Worm (Caenorhabditis elegans) whole organism, young adult: ENCODE measurements around the gene nsph-4.2.
"Not testable (repeated sequence)": the region's sequence is repeated elsewhere in the genome, so short reads cannot be mapped to it uniquely, and the experiment has no call there.

Experiments
- efl-1 ChIP-seq: fragments of 150-350 bp; optimal IDR thresholded peaks from 2 replicates; lab custom pipeline; 2014; ENCODE audit warnings: missing biosample characterization, missing genetic modification reagents, missing genetic modification characterization
- lin-35 ChIP-seq, 3 experiments: fragments of 150-350 bp in 2 of 3; sonication (generic microtip) in 1 of 3; optimal IDR thresholded peaks; 2 replicates each; lab custom pipeline; 2014 to 2018; ENCODE audit warnings: missing biosample characterization in 3 of 3, missing genetic modification characterization in 3 of 3, missing genetic modification reagents in 3 of 3
- nfya-2 ChIP-seq: fragments of 200-800 bp; sonication (Bioruptor generic); IDR thresholded peaks from 2 replicates; pipeline ENCODE4 v1.3.6; 2022; ENCODE audit warnings: missing genetic modification reagents, missing genetic modification characterization, missing compliant biosample characterization

- not testable (repeated sequence) for TF ChIP-seq lin-35 (GFP tag; optimal IDR thresholded peaks at IDR 0.05; lab: Kevin White, UChicago); nfya-2; efl-1 (GFP tag; lab: Kevin White, UChicago)
Observed at ce11 chrIV:5258385-5258784, 39.8 kb downstream of the nsph-4.2 start, which contains the start of gene ttbk-2.1.
